Worm (Caenorhabditis elegans) whole organism, L3 larva: ENCODE measurements around the gene flp-18.

Experiments used
- ceh-16 ChIP-seq: sonication (generic microtip); optimal IDR thresholded peaks from 2 replicates; lab custom pipeline; 2017; ENCODE audit warnings: missing biosample characterization, missing genetic modification characterization
- ceh-82 ChIP-seq: fragments of 150-350 bp; optimal IDR thresholded peaks from 2 replicates; lab custom pipeline; 2014; ENCODE audit warnings: missing biosample characterization, missing genetic modification characterization
- daf-12 ChIP-seq: fragments of 150-350 bp; optimal IDR thresholded peaks from 2 replicates; lab custom pipeline; 2014; ENCODE audit warnings: missing biosample characterization, missing genetic modification reagents, missing genetic modification characterization
- elt-2 ChIP-seq: sonication (generic microtip); optimal IDR thresholded peaks from 2 replicates; lab custom pipeline; 2016; ENCODE audit warnings: missing genetic modification reagents, mild to moderate bottlenecking, missing genetic modification characterization, missing compliant biosample characterization
- fkh-10 ChIP-seq: sonication (generic microtip); optimal IDR thresholded peaks from 2 replicates; lab custom pipeline; 2017; ENCODE audit warnings: missing biosample characterization, missing genetic modification reagents, missing genetic modification characterization
- lin-39 ChIP-seq: fragments of 150-350 bp; optimal IDR thresholded peaks from 2 replicates; lab custom pipeline; 2018; ENCODE audit warnings: missing biosample characterization, missing genetic modification reagents, missing genetic modification characterization
- nhr-76 ChIP-seq: fragments of 150-350 bp; sonication (generic microtip); optimal IDR thresholded peaks from 5 replicates; lab custom pipeline; 2014; ENCODE audit warnings: missing biosample characterization, missing genetic modification characterization
- nhr-77 ChIP-seq: fragments of 150-350 bp; optimal IDR thresholded peaks from 2 replicates; lab custom pipeline; 2014; ENCODE audit warnings: missing biosample characterization, missing genetic modification characterization
- snpc-4 ChIP-seq: fragments of 150-350 bp; optimal IDR thresholded peaks from 2 replicates; lab custom pipeline; 2014; ENCODE audit warnings: missing biosample characterization, missing genetic modification characterization
- tbx-2 ChIP-seq: sonication (generic microtip); optimal IDR thresholded peaks from 2 replicates; lab custom pipeline; 2016; ENCODE audit warnings: mild to moderate bottlenecking, missing genetic modification characterization, missing compliant biosample characterization

- TF ChIP-seq tbx-2 (tag; lab: Kevin White, UChicago) (no peak), daf-12 (no peak), lin-39 (no peak), nhr-77 (tag; lab: Kevin White, UChicago) (no peak), nhr-76 (no peak), snpc-4 (tag; lab: Kevin White, UChicago) (no peak), elt-2 (tag; lab: Kevin White, UChicago) (no peak), ceh-82 (no peak), fkh-10 (GFP tag; lab: Kevin White, UChicago) (peak; percentile 84), ceh-16 (no peak)
Measured at ce11 chrX:3051315-3051993, 33.1 kb upstream of the flp-18 start.
